Fruit fly (Drosophila melanogaster): ENCODE measurements around the gene CG14137.

The CG14137 gene

dm6 chr3L:11579919-11580318, 19.9 kb downstream of the CG14137 start, which contains the start of gene CG43390 (continued):
- TF ChIP-seq CG2678 (tag; optimal IDR thresholded peaks at IDR 0.05) (peak; percentile 83), CG10462 (GFP tag; optimal IDR thresholded peaks at IDR 0.05) (no peak), CG13775 (GFP tag; optimal IDR thresholded peaks at IDR 0.05) (no peak), tx (GFP tag; optimal IDR thresholded peaks at IDR 0.05) (no peak), CG17359 (tag; optimal IDR thresholded peaks at IDR 0.05) (no peak), Nf-YA (GFP tag; IDR thresholded peaks at IDR 0.05) (no peak), HLH54F (GFP tag; optimal IDR thresholded peaks at IDR 0.05) (no peak), Dip3 (GFP tag; optimal IDR thresholded peaks at IDR 0.05) (no peak), Antp (GFP tag; optimal IDR thresholded peaks at IDR 0.05) (no peak), Dp (GFP tag; optimal IDR thresholded peaks at IDR 0.05) (no peak), disco-r (GFP tag; optimal IDR thresholded peaks at IDR 0.05) (no peak), eyg (GFP tag; optimal IDR thresholded peaks at IDR 0.05) (peak; percentile 12), sc (optimal IDR thresholded peaks at IDR 0.05) (no peak), sc (GFP tag; optimal IDR thresholded peaks at IDR 0.05) (no peak), Dek (tag; optimal IDR thresholded peaks at IDR 0.05) (peak; percentile 72), CG11723 (GFP tag; optimal IDR thresholded peaks at IDR 0.05) (no peak), gsb-n (tag; optimal IDR thresholded peaks at IDR 0.05) (no peak), CG9876 (GFP tag; optimal IDR thresholded peaks at IDR 0.05) (no peak), CG18619 (GFP tag; optimal IDR thresholded peaks at IDR 0.05) (peak; percentile 50), CG8478 (optimal IDR thresholded peaks at IDR 0.05) (no peak), CG31224 (GFP tag; IDR thresholded peaks at IDR 0.05) (no peak), ash1 (GFP tag; optimal IDR thresholded peaks at IDR 0.05) (no peak), cas (GFP tag; IDR thresholded peaks at IDR 0.05) (no peak; the same call in 1 of the 2 replicates), C15 (GFP tag; IDR thresholded peaks at IDR 0.05) (no peak; the same call in 2 of the 3 replicates), CG14710 (tag; optimal IDR thresholded peaks at IDR 0.05) (no peak), Oli (tag; optimal IDR thresholded peaks at IDR 0.05) (no peak), HHEX (GFP tag; optimal IDR thresholded peaks at IDR 0.05) (peak; percentile 28), jing (GFP tag; optimal IDR thresholded peaks at IDR 0.05) (no peak), CG12236 (GFP tag; optimal IDR thresholded peaks at IDR 0.05) (no peak), az2 (GFP tag; optimal IDR thresholded peaks at IDR 0.05) (no peak), yki (optimal IDR thresholded peaks at IDR 0.05) (no peak), grau (tag; optimal IDR thresholded peaks at IDR 0.05) (peak; percentile 58), bsh (GFP tag; optimal IDR thresholded peaks at IDR 0.05) (no peak), E2f2 (GFP tag; IDR thresholded peaks at IDR 0.05) (no peak), H2.0 (GFP tag; IDR thresholded peaks at IDR 0.05) (no peak), CG12659 (GFP tag; optimal IDR thresholded peaks at IDR 0.05) (peak; percentile 45), chif (GFP tag; optimal IDR thresholded peaks at IDR 0.05) (no peak), ewg (GFP tag; optimal IDR thresholded peaks at IDR 0.05) (no peak), CG6254 (GFP tag; optimal IDR thresholded peaks at IDR 0.05) (no peak), CG6683 (GFP tag; optimal IDR thresholded peaks at IDR 0.05) (peak; percentile 7), Sox100B (GFP tag; optimal IDR thresholded peaks at IDR 0.05) (no peak), CG1024 (GFP tag; IDR thresholded peaks at IDR 0.05) (no peak), gcm2 (GFP tag; optimal IDR thresholded peaks at IDR 0.05) (no peak), gce (GFP tag; IDR thresholded peaks at IDR 0.05) (no peak), fd64A (GFP tag; optimal IDR thresholded peaks at IDR 0.05) (no peak), CG12769 (tag; optimal IDR thresholded peaks at IDR 0.05) (peak; percentile 90), CoRest (tag; optimal IDR thresholded peaks at IDR 0.05) (peak; percentile 39), CG7839 (tag; optimal IDR thresholded peaks at IDR 0.05) (peak; percentile 12), fd3F (GFP tag; optimal IDR thresholded peaks at IDR 0.05) (peak; percentile 92), org-1 (GFP tag; optimal IDR thresholded peaks at IDR 0.05) (no peak), CG15601 (tag; optimal IDR thresholded peaks at IDR 0.05) (no peak), Atf-2 (GFP tag; optimal IDR thresholded peaks at IDR 0.05) (no peak), Elba2 (GFP tag; optimal IDR thresholded peaks at IDR 0.05) (no peak)

All from whole organism, embryonic.